Fruit fly (Drosophila melanogaster) Kc167 (cell line): ENCODE results near the gene CG11898.

Experiments used
- h ChIP-seq: fragments of >200 bp; optimal IDR thresholded peaks from 3 replicates; lab custom pipeline; 2018; ENCODE audit warnings: missing external identifiers
- psq ChIP-seq: fragments of >200 bp; optimal IDR thresholded peaks from 2 replicates; lab custom pipeline; 2017; ENCODE audit warnings: missing external identifiers

DNA sequence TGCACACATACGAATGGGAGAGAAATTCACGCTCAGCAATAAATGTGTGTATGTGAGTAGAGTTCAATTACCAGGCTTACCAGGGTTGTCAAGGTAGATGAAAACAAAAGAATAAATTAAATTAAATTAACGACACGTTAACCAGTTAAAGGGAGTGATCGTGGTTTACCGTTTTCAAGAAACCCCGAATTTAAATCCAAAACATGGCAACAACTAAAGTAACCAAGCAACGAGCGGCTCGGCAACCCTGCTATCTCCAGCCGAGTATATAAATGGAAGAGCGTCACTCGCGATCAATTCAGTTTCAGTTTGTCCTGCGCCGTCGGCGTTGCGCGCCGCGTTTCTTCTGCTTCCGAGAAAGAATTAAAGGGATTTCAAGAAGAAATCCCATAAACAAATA lies 48.8 kb downstream of the CG11898 start:
- no peak for TF ChIP-seq psq
- TF ChIP-seq h (lab: Kevin White, UChicago): no peak
